Fruit fly (Drosophila melanogaster): ENCODE measurements around the gene CG34273.

Gene CG34273

dm6 chr3R:14557480-14558354 is 40.9 kb downstream of the CG34273 start, which contains the start of gene Pde6 (continued):
- TF ChIP-seq kay (GFP tag; optimal IDR thresholded peaks at IDR 0.05), result no peak
- no peak for TF ChIP-seq CG4404 (GFP tag; IDR thresholded peaks at IDR 0.05)
- peak; percentile 33 for TF ChIP-seq HLHmδ (GFP tag; optimal IDR thresholded peaks at IDR 0.05)
- TF ChIP-seq gfzf (GFP tag; optimal IDR thresholded peaks at IDR 0.05), result no peak
- TF ChIP-seq CG4282 (GFP tag; optimal IDR thresholded peaks at IDR 0.05), result no peak
- TF ChIP-seq Xrp1 (GFP tag; IDR thresholded peaks at IDR 0.05), result no peak
- TF ChIP-seq unpg (GFP tag; optimal IDR thresholded peaks at IDR 0.05), result no peak
- no peak for TF ChIP-seq CG3847 (GFP tag; IDR thresholded peaks at IDR 0.05)
- TF ChIP-seq CG31388 (GFP tag; optimal IDR thresholded peaks at IDR 0.05), result no peak
- no peak for TF ChIP-seq Xbp1 (GFP tag; optimal IDR thresholded peaks at IDR 0.05)
- TF ChIP-seq pb (GFP tag; optimal IDR thresholded peaks at IDR 0.05), result no peak
- no peak for TF ChIP-seq CG12236 (GFP tag; optimal IDR thresholded peaks at IDR 0.05)
- no peak for TF ChIP-seq CG7372 (GFP tag; IDR thresholded peaks at IDR 0.05)
- no peak for TF ChIP-seq CG6175 (GFP tag; IDR thresholded peaks at IDR 0.05)
- TF ChIP-seq CG3995 (GFP tag; optimal IDR thresholded peaks at IDR 0.05), result no peak
- TF ChIP-seq CG10267 (tag; optimal IDR thresholded peaks at IDR 0.05), result no peak
- no peak for TF ChIP-seq Tbp (GFP tag; optimal IDR thresholded peaks at IDR 0.05)
- TF ChIP-seq gce (GFP tag; IDR thresholded peaks at IDR 0.05), result no peak
- no peak for TF ChIP-seq tio (GFP tag; optimal IDR thresholded peaks at IDR 0.05)
- TF ChIP-seq CG12659 (GFP tag; optimal IDR thresholded peaks at IDR 0.05), result no peak
- TF ChIP-seq Deaf1 (tag; optimal IDR thresholded peaks at IDR 0.05), result peak; percentile 14
- no peak for TF ChIP-seq Myb (GFP tag; optimal IDR thresholded peaks at IDR 0.05)
- TF ChIP-seq maf-S (GFP tag; optimal IDR thresholded peaks at IDR 0.05), result no peak
- TF ChIP-seq CG15073 (GFP tag; optimal IDR thresholded peaks at IDR 0.05), result peak; percentile 32
- no peak for TF ChIP-seq jumu (GFP tag; optimal IDR thresholded peaks at IDR 0.05)
- TF ChIP-seq eve (GFP tag; optimal IDR thresholded peaks at IDR 0.05), result no peak
- TF ChIP-seq CG2875 (GFP tag; optimal IDR thresholded peaks at IDR 0.05), result no peak
- TF ChIP-seq ranshi (GFP tag; IDR thresholded peaks at IDR 0.05), result peak; percentile 24; the same call in 1 of the 2 replicates
- TF ChIP-seq BEAF-32 (GFP tag; optimal IDR thresholded peaks at IDR 0.05), result no peak
- no peak for TF ChIP-seq lmd (GFP tag; IDR thresholded peaks at IDR 0.05)
- no peak for TF ChIP-seq psq (GFP tag; optimal IDR thresholded peaks at IDR 0.05)
- TF ChIP-seq CG9932 (GFP tag; IDR thresholded peaks at IDR 0.05), result no peak
- peak; percentile 53 for TF ChIP-seq CG12769 (tag; optimal IDR thresholded peaks at IDR 0.05)
- TF ChIP-seq CG31365 (tag; optimal IDR thresholded peaks at IDR 0.05), result no peak
- peak; percentile 16; the same call in 1 of the 2 replicates for TF ChIP-seq Adf1 (GFP tag; IDR thresholded peaks at IDR 0.05)
- no peak for TF ChIP-seq CG3281 (GFP tag; optimal IDR thresholded peaks at IDR 0.05)
- no peak for TF ChIP-seq CG32767 (GFP tag; IDR thresholded peaks at IDR 0.05)
- 0 out of 2 replicates have a peak, but pooled peaks have one; percentile 19 for TF ChIP-seq GATAe (GFP tag; conservative IDR thresholded peaks at IDR 0.05)
- no peak for TF ChIP-seq aop (GFP tag; IDR thresholded peaks at IDR 0.05)
- 0 out of 3 replicates have a peak, but pooled peaks have one; percentile 8 for TF ChIP-seq Dbx (GFP tag; IDR thresholded peaks at IDR 0.05)
- peak; percentile 46; the same call in 1 of the 2 replicates for TF ChIP-seq E2f1 (GFP tag; IDR thresholded peaks at IDR 0.05)
- no peak for TF ChIP-seq chn (GFP tag; optimal IDR thresholded peaks at IDR 0.05)
- TF ChIP-seq hkb (optimal IDR thresholded peaks at IDR 0.05), result no peak
- no peak for TF ChIP-seq hkb (GFP tag; IDR thresholded peaks at IDR 0.05)
- no peak for TF ChIP-seq CG7745 (tag; optimal IDR thresholded peaks at IDR 0.05)
- no peak for TF ChIP-seq HmgD (GFP tag; optimal IDR thresholded peaks at IDR 0.05)
- no peak for TF ChIP-seq shn (GFP tag; optimal IDR thresholded peaks at IDR 0.05)
- no peak for TF ChIP-seq CG1792 (GFP tag; optimal IDR thresholded peaks at IDR 0.05)
- TF ChIP-seq gcm2 (GFP tag; optimal IDR thresholded peaks at IDR 0.05), result no peak
- no peak for TF ChIP-seq ham (GFP tag; IDR thresholded peaks at IDR 0.05)
- TF ChIP-seq jigr1 (GFP tag; IDR thresholded peaks at IDR 0.05), result no peak
